Worm (Caenorhabditis elegans): ENCODE data around the gene C29F9.9.

DNA sequence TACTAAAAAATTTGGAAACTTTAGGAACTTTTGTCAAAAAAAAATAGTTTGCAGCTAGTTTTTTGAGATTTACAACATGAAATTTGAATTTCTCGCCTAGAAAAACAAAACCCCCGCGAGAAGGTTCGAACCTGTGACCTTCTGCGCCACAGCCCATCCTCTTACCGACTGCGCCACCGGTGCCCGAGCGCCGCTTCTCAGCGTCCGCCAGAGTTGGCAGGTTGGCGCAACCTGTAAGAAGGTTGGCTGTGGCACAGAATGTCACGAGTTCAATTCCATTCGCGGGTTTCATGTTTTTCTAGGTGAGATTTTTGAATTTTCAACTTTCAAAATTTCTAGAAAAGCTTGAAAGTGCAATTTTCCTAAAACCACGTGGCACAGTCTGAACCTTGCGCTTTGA, 48.3 kb downstream of the C29F9.9 start:
- TF ChIP-seq skn-1 (tag; optimal IDR thresholded peaks at IDR 0.05) (no peak), unc-62 (GFP tag; optimal IDR thresholded peaks at IDR 0.05 in 1 of 2) (peak in 1 of 2 experiments; percentile 62), unc-62 (tag; optimal IDR thresholded peaks at IDR 0.05) (no peak), php-3 (GFP tag; IDR thresholded peaks at IDR 0.05) (no peak), lin-13 (GFP tag; optimal IDR thresholded peaks at IDR 0.05) (no peak), nhr-237 (tag; optimal IDR thresholded peaks at IDR 0.05) (no peak), set-16 (GFP tag; IDR thresholded peaks at IDR 0.05) (peak; percentile 77), mep-1 (tag; optimal IDR thresholded peaks at IDR 0.05) (no peak)

Data from whole organism, L4 larva.